Fruit fly (Drosophila melanogaster) whole organism, wandering third instar larva: ENCODE measurements around the gene yellow-f2.

Experiments used
- Abd-B ChIP-seq: fragments of >200 bp; optimal IDR thresholded peaks from 2 replicates; lab custom pipeline; 2017; ENCODE audit warnings: missing biosample characterization, missing genetic modification characterization
- CG9705 ChIP-seq: fragments of 200-800 bp; sonication (Bioruptor generic); optimal IDR thresholded peaks from 2 replicates; lab custom pipeline; 2018; ENCODE audit warnings: missing biosample characterization, mild to moderate bottlenecking, missing genetic modification characterization
- Dfd ChIP-seq: fragments of >200 bp; optimal IDR thresholded peaks from 2 replicates; lab custom pipeline; 2017; ENCODE audit warnings: missing biosample characterization, missing genetic modification characterization
- Dif ChIP-seq: fragments of 200-275, 200-300 bp; sonication (Bioruptor generic); optimal IDR thresholded peaks from 2 replicates; lab custom pipeline; 2018; ENCODE audit warnings: missing biosample characterization, missing genetic modification characterization; ENCODE audit not compliant: partially characterized antibody
- GATAd ChIP-seq: sonication (Bioruptor generic); optimal IDR thresholded peaks from 2 replicates; lab custom pipeline; 2016; ENCODE audit warnings: missing biosample characterization, missing genetic modification characterization
- HLH106 ChIP-seq: fragments of 200-800 bp; optimal IDR thresholded peaks from 3 replicates; lab custom pipeline; 2019; ENCODE audit warnings: missing biosample characterization, mild to moderate bottlenecking, missing genetic modification characterization, moderate library complexity
- Hnf4 ChIP-seq: fragments of 200-800 bp; sonication (Bioruptor generic); optimal IDR thresholded peaks from 2 replicates; lab custom pipeline; 2016; ENCODE audit warnings: missing biosample characterization, mild to moderate bottlenecking, missing genetic modification characterization
- Jra ChIP-seq: sonication (Bioruptor generic); optimal IDR thresholded peaks from 2 replicates; lab custom pipeline; 2016; ENCODE audit warnings: missing biosample characterization, missing genetic modification characterization
- Mio ChIP-seq: sonication (Bioruptor generic); optimal IDR thresholded peaks from 2 replicates; lab custom pipeline; 2016; ENCODE audit warnings: missing biosample characterization, missing genetic modification characterization
- Myc ChIP-seq: fragments of >200 bp; optimal IDR thresholded peaks from 2 replicates; lab custom pipeline; 2017
- N ChIP-seq: fragments of >200 bp; optimal IDR thresholded peaks from 2 replicates; lab custom pipeline; 2018; ENCODE audit warnings: missing biosample characterization, missing external identifiers, missing genetic modification characterization
- OdsH ChIP-seq: fragments of 200-800 bp; sonication (Bioruptor generic); optimal IDR thresholded peaks from 2 replicates; lab custom pipeline; 2016; ENCODE audit warnings: missing biosample characterization, mild to moderate bottlenecking, missing genetic modification characterization
- Rel ChIP-seq, 2 experiments: fragments of 200-800 bp; sonication (Bioruptor generic) in 1 of 2; optimal IDR thresholded peaks; 2 replicates in 1 of 2; 3 replicates in 1 of 2; lab custom pipeline; 2016 to 2019; ENCODE audit warnings: mild to moderate bottlenecking in 2 of 2, missing biosample characterization in 2 of 2, missing genetic modification characterization in 2 of 2, moderate library complexity in 1 of 2
- Sp1 ChIP-seq: fragments of 200-800 bp; sonication (Bioruptor generic); optimal IDR thresholded peaks from 3 replicates; lab custom pipeline; 2019; ENCODE audit warnings: missing biosample characterization, mild to moderate bottlenecking, missing genetic modification characterization, moderate library complexity
- Vsx2 ChIP-seq: fragments of 200-300, 225-300 bp; sonication (Bioruptor generic); optimal IDR thresholded peaks from 2 replicates; lab custom pipeline; 2018; ENCODE audit warnings: missing biosample characterization, missing genetic modification characterization; ENCODE audit not compliant: partially characterized antibody
- brk ChIP-seq: fragments of 200-800 bp; sonication (Bioruptor generic); optimal IDR thresholded peaks from 2 replicates; lab custom pipeline; 2016; ENCODE audit warnings: missing biosample characterization, mild to moderate bottlenecking, missing genetic modification characterization
- dl ChIP-seq, 2 experiments: fragments of 175-275, 200-275 bp in 1 of 2; fragments of 200-275 bp in 1 of 2; sonication (Bioruptor generic); optimal IDR thresholded peaks; lab custom pipeline; 2018; ENCODE audit warnings: mild to moderate bottlenecking in 2 of 2, missing biosample characterization in 2 of 2, missing genetic modification characterization in 2 of 2, moderate library complexity in 2 of 2; ENCODE audit not compliant: partially characterized antibody in 2 of 2, insufficient read depth in 1 of 2
- dmrt93B ChIP-seq: fragments of 200-800 bp; sonication (Bioruptor generic); optimal IDR thresholded peaks from 2 replicates; lab custom pipeline; 2018; ENCODE audit warnings: missing biosample characterization, mild to moderate bottlenecking, missing genetic modification characterization
- dsf ChIP-seq: sonication (Bioruptor generic); optimal IDR thresholded peaks from 2 replicates; lab custom pipeline; 2016; ENCODE audit warnings: missing biosample characterization, missing genetic modification characterization, borderline replicate concordance
- ey ChIP-seq: fragments of 200-800 bp; sonication (Bioruptor generic); optimal IDR thresholded peaks from 2 replicates; lab custom pipeline; 2016; ENCODE audit warnings: missing biosample characterization, missing genetic modification characterization
- foxo ChIP-seq, 2 experiments: fragments of 200-800 bp; sonication (Bioruptor generic); optimal IDR thresholded peaks; 2 replicates in 1 of 2; 3 replicates in 1 of 2; lab custom pipeline; 2016 to 2017; ENCODE audit warnings: missing biosample characterization in 2 of 2, missing genetic modification characterization in 2 of 2
- fru ChIP-seq: fragments of 200-800 bp; sonication (Bioruptor generic); optimal IDR thresholded peaks from 3 replicates; lab custom pipeline; 2016; ENCODE audit warnings: missing biosample characterization, mild to moderate bottlenecking, missing genetic modification characterization
- h ChIP-seq: fragments of 200-800 bp; sonication (Bioruptor generic); optimal IDR thresholded peaks from 3 replicates; lab custom pipeline; 2016; ENCODE audit warnings: missing biosample characterization, mild to moderate bottlenecking, missing genetic modification characterization
- lola ChIP-seq: fragments of >200 bp; optimal IDR thresholded peaks from 2 replicates; lab custom pipeline; 2017; ENCODE audit warnings: missing biosample characterization, missing genetic modification characterization
- psq ChIP-seq: fragments of 200-800 bp; sonication (Bioruptor generic); optimal IDR thresholded peaks from 3 replicates; lab custom pipeline; 2017; ENCODE audit warnings: missing biosample characterization, mild to moderate bottlenecking, missing genetic modification characterization, moderate library complexity
- rgr ChIP-seq: fragments of 200-800 bp; sonication (Bioruptor generic); optimal IDR thresholded peaks from 3 replicates; lab custom pipeline; 2016; ENCODE audit warnings: missing biosample characterization, mild to moderate bottlenecking, missing genetic modification characterization
- sv ChIP-seq: fragments of 200-800 bp; sonication (Bioruptor generic); optimal IDR thresholded peaks from 3 replicates; lab custom pipeline; 2016; ENCODE audit warnings: missing biosample characterization, missing genetic modification characterization
- usp ChIP-seq: fragments of >200 bp; optimal IDR thresholded peaks from 2 replicates; lab custom pipeline; 2017; ENCODE audit warnings: missing biosample characterization, missing genetic modification characterization
- woc ChIP-seq: sonication (Bioruptor generic); optimal IDR thresholded peaks from 2 replicates; lab custom pipeline; 2016; ENCODE audit warnings: missing biosample characterization, mild to moderate bottlenecking, missing genetic modification characterization

yellow-f2 gene

dm6 chr3R:12975223-12975622 lies 19.7 kb downstream of the yellow-f2 start:
- TF ChIP-seq OdsH (GFP tag; lab: Kevin White, UChicago) (no peak), Dfd (peak; percentile 95), dl (GFP tag; optimal IDR thresholded peaks at IDR 0.05; lab: Kevin White, UChicago; ENCODE audit: insufficient read depth in 1 of 2, partially characterized antibody in 2 of 2) (no peak)
- TF ChIP-seq, all 38 proteins: peak for 1

dm6 chr3R:12974447-12974846 lies 20.5 kb downstream of the yellow-f2 start:
- TF ChIP-seq OdsH (GFP tag; lab: Kevin White, UChicago) (peak; percentile 47), Mio (GFP tag; lab: Kevin White, UChicago) (no peak), psq (GFP tag; lab: Kevin White, UChicago) (peak; percentile 23), Sp1 (GFP tag; lab: Kevin White, UChicago) (no peak), Dif (GFP tag; lab: Kevin White, UChicago) (peak; percentile 26), rgr (GFP tag; lab: Kevin White, UChicago) (peak; percentile 1), foxo (GFP tag; optimal IDR thresholded peaks at IDR 0.05; lab: Kevin White, UChicago) (peak in 1 of 2 experiments; percentile 53), fru (GFP tag; lab: Kevin White, UChicago) (peak; percentile 33)

dm6 chr3R:12972106-12972505 lies 22.8 kb downstream of the yellow-f2 start:
- no peak for TF ChIP-seq Vsx2 (GFP tag; lab: Kevin White, UChicago)
- TF ChIP-seq usp (GFP tag; lab: Kevin White, UChicago) = no peak
- TF ChIP-seq ey (GFP tag; lab: Kevin White, UChicago) = no peak
- no peak for TF ChIP-seq brk (GFP tag; lab: Kevin White, UChicago)
- TF ChIP-seq Mio (GFP tag; lab: Kevin White, UChicago) = no peak

dm6 chr3R:12967612-12968011 lies 27.3 kb downstream of the yellow-f2 start, which contains the start of the genes CG14384 and grsm:
TSS of gene CG14384 (minus strand) at chr3R:12967712.
TSS of gene grsm (minus strand) at chr3R:12967712.
- TF ChIP-seq dsf = no peak
- no peak for TF ChIP-seq Hnf4 (GFP tag; lab: Kevin White, UChicago)
- no peak for TF ChIP-seq woc (GFP tag; lab: Kevin White, UChicago)
- TF ChIP-seq lola (GFP tag; lab: Kevin White, UChicago) = no peak
- TF ChIP-seq foxo (GFP tag; optimal IDR thresholded peaks at IDR 0.05; lab: Kevin White, UChicago) = no peak
- no peak for TF ChIP-seq brk (GFP tag; lab: Kevin White, UChicago)
- no peak for TF ChIP-seq Dif (GFP tag; lab: Kevin White, UChicago)
- TF ChIP-seq psq (GFP tag; lab: Kevin White, UChicago) = no peak
- TF ChIP-seq dmrt93B = no peak
- no peak for TF ChIP-seq Dfd
- no peak for TF ChIP-seq N (GFP tag; lab: Kevin White, UChicago)
- TF ChIP-seq Myc (lab: Kevin White, UChicago) = no peak
- TF ChIP-seq usp (GFP tag; lab: Kevin White, UChicago) = no peak
- TF ChIP-seq Rel (GFP tag; optimal IDR thresholded peaks at IDR 0.05; lab: Kevin White, UChicago) = no peak
- no peak for TF ChIP-seq Rel (tag; optimal IDR thresholded peaks at IDR 0.05; lab: Kevin White, UChicago)
- TF ChIP-seq rgr (GFP tag; lab: Kevin White, UChicago) = no peak

dm6 chr3R:12964043-12964442 lies 30.9 kb downstream of the yellow-f2 start:
- TF ChIP-seq Abd-B (no peak), h (GFP tag; lab: Kevin White, UChicago) (peak; percentile 50)
- TF ChIP-seq, all 38 proteins: peak for 1

dm6 chr3R:12963491-12963890 lies 31.5 kb downstream of the yellow-f2 start, which contains the start of gene Cyp304a1:
TSS of gene Cyp304a1 (plus strand) at chr3R:12963791.
- TF ChIP-seq ey (GFP tag; lab: Kevin White, UChicago) = no peak
- no peak for TF ChIP-seq HLH106 (tag; lab: Kevin White, UChicago)
- TF ChIP-seq GATAd = no peak
- no peak for TF ChIP-seq sv (GFP tag; lab: Kevin White, UChicago)
- no peak for TF ChIP-seq psq (GFP tag; lab: Kevin White, UChicago)
- no peak for TF ChIP-seq Abd-B
- TF ChIP-seq N (GFP tag; lab: Kevin White, UChicago) = no peak
- TF ChIP-seq CG9705 (GFP tag; lab: Kevin White, UChicago) = no peak
- TF ChIP-seq Jra = no peak
